Fruit fly (Drosophila melanogaster) whole organism, embryonic: ENCODE data around the gene CG7379.

Experiments used
- Adf1 ChIP-seq: fragments of 200-800 bp; sonication (Bioruptor generic); IDR thresholded peaks from 2 replicates; pipeline ENCODE4 v1.3.6; 2022; ENCODE audit warnings: missing biosample characterization, missing genetic modification characterization
- CG12071 ChIP-seq: fragments of 200-800 bp; sonication (Bioruptor generic); optimal IDR thresholded peaks from 3 replicates; lab custom pipeline; 2018; ENCODE audit warnings: missing biosample characterization, mild to moderate bottlenecking, missing genetic modification characterization
- CG1233 ChIP-seq: fragments of 200-800 bp; sonication (Bioruptor generic); optimal IDR thresholded peaks from 4 replicates; lab custom pipeline; 2018; ENCODE audit warnings: missing biosample characterization, mild to moderate bottlenecking, missing genetic modification characterization
- CG12391 ChIP-seq: fragments of 200-800 bp; sonication (Bioruptor generic); optimal IDR thresholded peaks from 3 replicates; lab custom pipeline; 2018; ENCODE audit warnings: missing biosample characterization, mild to moderate bottlenecking, missing genetic modification characterization, moderate library complexity
- CG15269 ChIP-seq: fragments of 200-800 bp; sonication (Bioruptor generic); optimal IDR thresholded peaks from 2 replicates; lab custom pipeline; 2018; ENCODE audit warnings: missing biosample characterization, mild to moderate bottlenecking, missing genetic modification characterization, moderate library complexity
- CG1603 ChIP-seq: fragments of 200-800 bp; sonication (Bioruptor generic); optimal IDR thresholded peaks from 2 replicates; lab custom pipeline; 2019; ENCODE audit warnings: missing biosample characterization, mild to moderate bottlenecking, missing genetic modification characterization, moderate library complexity
- CG16779 ChIP-seq: fragments of 200-800 bp; sonication (Bioruptor generic); IDR thresholded peaks from 2 replicates; pipeline ENCODE4 v1.3.6; 2022; ENCODE audit warnings: missing biosample characterization, missing genetic modification characterization
- CG17802 ChIP-seq: fragments of 200-800 bp; sonication (Bioruptor generic); optimal IDR thresholded peaks from 2 replicates; lab custom pipeline; 2018; ENCODE audit warnings: missing biosample characterization, mild to moderate bottlenecking, missing genetic modification characterization, moderate library complexity
- CG18599 ChIP-seq: fragments of 200-800 bp; sonication (Bioruptor generic); optimal IDR thresholded peaks from 3 replicates; lab custom pipeline; 2017; ENCODE audit warnings: missing biosample characterization, missing genetic modification characterization, mild to moderate bottlenecking, moderate library complexity, missing genetic modification reagents
- CG18619 ChIP-seq: fragments of 200-800 bp; sonication (Bioruptor generic); optimal IDR thresholded peaks from 3 replicates; lab custom pipeline; 2017; ENCODE audit warnings: missing biosample characterization, mild to moderate bottlenecking, missing genetic modification characterization
- CG30403 ChIP-seq: fragments of 200-800 bp; sonication (Bioruptor generic); optimal IDR thresholded peaks from 3 replicates; lab custom pipeline; 2016; ENCODE audit warnings: missing biosample characterization, missing genetic modification characterization
- CG30431 ChIP-seq: fragments of 200-800 bp; sonication (Bioruptor generic); optimal IDR thresholded peaks from 2 replicates; lab custom pipeline; 2017; ENCODE audit warnings: missing biosample characterization, missing genetic modification characterization
- CG3281 ChIP-seq: fragments of 200-800 bp; sonication (Bioruptor generic); optimal IDR thresholded peaks from 3 replicates; lab custom pipeline; 2017; ENCODE audit warnings: missing biosample characterization, mild to moderate bottlenecking, missing genetic modification characterization
- CG5245 ChIP-seq: fragments of 200-800 bp; sonication (Bioruptor generic); optimal IDR thresholded peaks from 3 replicates; lab custom pipeline; 2016; ENCODE audit warnings: missing biosample characterization, missing genetic modification characterization
- CG6254 ChIP-seq: fragments of 200-800 bp; sonication (Bioruptor generic); optimal IDR thresholded peaks from 3 replicates; lab custom pipeline; 2017; ENCODE audit warnings: mild to moderate bottlenecking, missing biosample characterization, missing genetic modification reagents, missing genetic modification characterization
- CG6813 ChIP-seq: fragments of 200-800 bp; sonication (Bioruptor generic); optimal IDR thresholded peaks from 2 replicates; lab custom pipeline; 2017; ENCODE audit warnings: missing biosample characterization, missing genetic modification characterization, mild to moderate bottlenecking, moderate library complexity, missing genetic modification reagents
- CG7556 ChIP-seq: fragments of 200-800 bp; sonication (Bioruptor generic); optimal IDR thresholded peaks from 2 replicates; lab custom pipeline; 2017; ENCODE audit warnings: missing biosample characterization, mild to moderate bottlenecking, missing genetic modification characterization
- CG8089 ChIP-seq: fragments of 200-800 bp; sonication (Bioruptor generic); optimal IDR thresholded peaks from 3 replicates; lab custom pipeline; 2016; ENCODE audit warnings: missing biosample characterization, missing genetic modification characterization
- CG9437 ChIP-seq: fragments of 200-800 bp; sonication (Bioruptor generic); optimal IDR thresholded peaks from 2 replicates; lab custom pipeline; 2018; ENCODE audit warnings: missing biosample characterization, mild to moderate bottlenecking, missing genetic modification characterization
- CG9876 ChIP-seq: fragments of 200-800 bp; sonication (Bioruptor generic); optimal IDR thresholded peaks from 2 replicates; lab custom pipeline; 2016; ENCODE audit warnings: missing biosample characterization, missing genetic modification characterization
- Camta ChIP-seq: fragments of 200-800 bp; sonication (Bioruptor generic); optimal IDR thresholded peaks from 2 replicates; lab custom pipeline; 2016; ENCODE audit warnings: missing biosample characterization, missing genetic modification characterization
- Dip2 ChIP-seq: fragments of 200-800 bp; sonication (Bioruptor generic); IDR thresholded peaks from 2 replicates; pipeline ENCODE4 v1.3.6; 2022; ENCODE audit warnings: missing biosample characterization, missing genetic modification characterization
- Dll ChIP-seq: fragments of 200-800 bp; sonication (Bioruptor generic); IDR thresholded peaks from 4 replicates; pipeline ENCODE4 v1.3.6; 2022; ENCODE audit warnings: missing biosample characterization, missing genetic modification characterization; ENCODE audit not compliant: partially characterized antibody
- ERR ChIP-seq: fragments of 200-800 bp; sonication (Bioruptor generic); optimal IDR thresholded peaks from 2 replicates; lab custom pipeline; 2016; ENCODE audit warnings: missing biosample characterization, missing genetic modification characterization
- Elba2 ChIP-seq: fragments of 200-800 bp; sonication (Bioruptor generic); optimal IDR thresholded peaks from 3 replicates; lab custom pipeline; 2016; ENCODE audit warnings: missing biosample characterization, missing genetic modification characterization
- Hmr ChIP-seq: fragments of 200-800 bp; sonication (Bioruptor generic); optimal IDR thresholded peaks from 3 replicates; lab custom pipeline; 2017; ENCODE audit warnings: mild to moderate bottlenecking, missing biosample characterization, missing genetic modification reagents, missing genetic modification characterization
- Nf-YB ChIP-seq: fragments of 200-800 bp; sonication (Bioruptor generic); optimal IDR thresholded peaks from 3 replicates; lab custom pipeline; 2019; ENCODE audit warnings: missing biosample characterization, mild to moderate bottlenecking, missing genetic modification characterization, moderate library complexity
- NfI ChIP-seq: fragments of 200-800 bp; sonication (Bioruptor generic); optimal IDR thresholded peaks from 3 replicates; lab custom pipeline; 2018; ENCODE audit warnings: missing biosample characterization, mild to moderate bottlenecking, missing genetic modification characterization, moderate library complexity
- Pdp1 ChIP-seq, 2 experiments: fragments of 200-800 bp; sonication (Bioruptor generic); optimal IDR thresholded peaks; 3 replicates each; lab custom pipeline; 2016; ENCODE audit warnings: missing biosample characterization in 2 of 2, missing genetic modification characterization in 2 of 2, mild to moderate bottlenecking in 1 of 2, moderate library complexity in 1 of 2
- Six4 ChIP-seq: fragments of 200-800 bp; sonication (Bioruptor generic); optimal IDR thresholded peaks from 2 replicates; lab custom pipeline; 2016; ENCODE audit warnings: missing biosample characterization, missing genetic modification characterization
- ap ChIP-seq: fragments of 200-800 bp; sonication (Bioruptor generic); IDR thresholded peaks from 2 replicates; pipeline ENCODE4 v1.3.6; 2022; ENCODE audit warnings: missing biosample characterization, missing genetic modification characterization
- ara ChIP-seq: fragments of 200-800 bp; sonication (Bioruptor generic); IDR thresholded peaks from 2 replicates; pipeline ENCODE4 v1.3.6; 2022; ENCODE audit warnings: missing biosample characterization, missing genetic modification characterization
- ase ChIP-seq: fragments of 200-800 bp; sonication (Bioruptor generic); IDR thresholded peaks from 3 replicates; pipeline ENCODE4 v1.3.6; 2022; ENCODE audit warnings: missing biosample characterization, missing genetic modification characterization
- bowl ChIP-seq: fragments of 200-800 bp; sonication (Bioruptor generic); IDR thresholded peaks from 2 replicates; pipeline ENCODE4 v1.3.6; 2022; ENCODE audit warnings: missing biosample characterization, missing genetic modification characterization
- bsh ChIP-seq, 2 experiments: fragments of 200-800 bp; sonication (Bioruptor generic); optimal IDR thresholded peaks; 2 replicates each; lab custom pipeline; 2017 to 2018; ENCODE audit warnings: mild to moderate bottlenecking in 2 of 2, missing biosample characterization in 2 of 2, missing genetic modification characterization in 2 of 2, moderate library complexity in 1 of 2
- cg ChIP-seq: fragments of 200-800 bp; sonication (Bioruptor generic); optimal IDR thresholded peaks from 3 replicates; lab custom pipeline; 2019; ENCODE audit warnings: missing biosample characterization, mild to moderate bottlenecking, missing genetic modification characterization, moderate library complexity
- dysf ChIP-seq: fragments of 200-800 bp; sonication (Bioruptor generic); IDR thresholded peaks from 3 replicates; pipeline ENCODE4 v1.3.6; 2022; ENCODE audit warnings: missing biosample characterization, missing genetic modification characterization
- gem ChIP-seq: fragments of 200-800 bp; sonication (Bioruptor generic); optimal IDR thresholded peaks from 2 replicates; lab custom pipeline; 2019; ENCODE audit warnings: missing biosample characterization, mild to moderate bottlenecking, missing genetic modification characterization, moderate library complexity
- gro ChIP-seq: fragments of 200-800 bp; sonication (Bioruptor generic); optimal IDR thresholded peaks from 2 replicates; lab custom pipeline; 2016; ENCODE audit warnings: missing biosample characterization, missing genetic modification characterization
- ind ChIP-seq: fragments of 200-800 bp; sonication (Bioruptor generic); optimal IDR thresholded peaks from 3 replicates; lab custom pipeline; 2016; ENCODE audit warnings: missing biosample characterization, missing genetic modification characterization
- lab ChIP-seq: fragments of 200-800 bp; sonication (Bioruptor generic); optimal IDR thresholded peaks from 3 replicates; lab custom pipeline; 2017; ENCODE audit warnings: missing biosample characterization, missing genetic modification characterization, mild to moderate bottlenecking, moderate library complexity, missing genetic modification reagents
- lola ChIP-seq, 3 experiments: fragments of >200 bp in 2 of 3; fragments of 200-800 bp in 1 of 3; sonication (Bioruptor generic) in 1 of 3; optimal IDR thresholded peaks; 2 replicates each; lab custom pipeline; 2017 to 2019; ENCODE audit warnings: missing biosample characterization in 3 of 3, missing genetic modification characterization in 3 of 3, mild to moderate bottlenecking in 1 of 3, moderate library complexity in 1 of 3
- luna ChIP-seq: fragments of 200-800 bp; sonication (Bioruptor generic); optimal IDR thresholded peaks from 2 replicates; lab custom pipeline; 2016; ENCODE audit warnings: missing biosample characterization, missing genetic modification characterization
- pan ChIP-seq, 4 experiments: fragments of >200 bp in 3 of 4; fragments of 200-800 bp in 1 of 4; sonication (Bioruptor generic) in 1 of 4; optimal IDR thresholded peaks in 3 of 4; IDR thresholded peaks in 1 of 4; 2 replicates each; pipeline versions ENCODE4 v1.3.6 to Lab custom; 2017 to 2022; ENCODE audit warnings: missing biosample characterization in 2 of 4, missing genetic modification characterization in 2 of 4, mixed read lengths in 1 of 4
- prd ChIP-seq, 3 experiments: fragments of >200 bp in 2 of 3; fragments of 200-800 bp in 1 of 3; sonication (Bioruptor generic) in 1 of 3; optimal IDR thresholded peaks in 2 of 3; IDR thresholded peaks in 1 of 3; 2 replicates in 2 of 3; 3 replicates in 1 of 3; pipeline versions ENCODE4 v1.3.6 to Lab custom; 2017 to 2022; ENCODE audit warnings: missing biosample characterization in 1 of 3, missing genetic modification characterization in 1 of 3
- sqz ChIP-seq: fragments of 200-800 bp; sonication (Bioruptor generic); optimal IDR thresholded peaks from 3 replicates; lab custom pipeline; 2018; ENCODE audit warnings: missing biosample characterization, mild to moderate bottlenecking, missing genetic modification characterization
- tna ChIP-seq: fragments of 200-800 bp; sonication (Bioruptor generic); IDR thresholded peaks from 2 replicates; pipeline ENCODE4 v1.3.6; 2022; ENCODE audit warnings: missing biosample characterization, missing genetic modification characterization; ENCODE audit not compliant: partially characterized antibody
- trem ChIP-seq: fragments of 200-800 bp; optimal IDR thresholded peaks from 3 replicates; lab custom pipeline; 2019; ENCODE audit warnings: missing biosample characterization, mild to moderate bottlenecking, missing genetic modification characterization, moderate library complexity
- unpg ChIP-seq: fragments of 200-800 bp; sonication (Bioruptor generic); optimal IDR thresholded peaks from 3 replicates; lab custom pipeline; 2018; ENCODE audit warnings: missing biosample characterization, mild to moderate bottlenecking, missing genetic modification characterization, moderate library complexity

The CG7379 gene

dm6 chr3R:17818803-17819202, 20.7 kb upstream of the CG7379 start (continued):
- no peak for TF ChIP-seq Nf-YB (GFP tag; lab: Kevin White, UChicago)
- no peak for TF ChIP-seq CG12071
- no peak for TF ChIP-seq CG16779 (GFP tag; lab: Robert Waterston, UW)
- peak; percentile 3 for TF ChIP-seq CG18619 (GFP tag; lab: Kevin White, UChicago)
- TF ChIP-seq CG9437 (GFP tag; lab: Kevin White, UChicago) = no peak
- peak; percentile 32 for TF ChIP-seq CG1603 (tag; lab: Kevin White, UChicago)
- TF ChIP-seq Hmr (GFP tag; lab: Kevin White, UChicago) = peak; percentile 59
- peak; percentile 50 for TF ChIP-seq lab (GFP tag; lab: Kevin White, UChicago)
- TF ChIP-seq ap (GFP tag; lab: Robert Waterston, UW) = no peak
- no peak for TF ChIP-seq ara (GFP tag; lab: Robert Waterston, UW)
- peak in 1 of 2 experiments; percentile 41 for TF ChIP-seq bsh (GFP tag; optimal IDR thresholded peaks at IDR 0.05; lab: Kevin White, UChicago)
- peak; percentile 17 for TF ChIP-seq CG3281 (GFP tag; lab: Kevin White, UChicago)
- TF ChIP-seq CG9876 (GFP tag; lab: Kevin White, UChicago) = no peak
- TF ChIP-seq prd (optimal IDR thresholded peaks at IDR 0.05; lab: Kevin White, UChicago) = no peak
- TF ChIP-seq prd (GFP tag; IDR thresholded peaks at IDR 0.05; lab: Robert Waterston, UW) = no peak
- peak; percentile 12 for TF ChIP-seq ind
- no peak for TF ChIP-seq Dip2 (GFP tag; lab: Robert Waterston, UW)
- TF ChIP-seq pan (optimal IDR thresholded peaks at IDR 0.05; lab: Kevin White, UChicago) = no peak
- TF ChIP-seq pan (GFP tag; optimal IDR thresholded peaks at IDR 0.05 in 1 of 2, IDR thresholded peaks at IDR 0.05 in 1 of 2) = no peak
- peak; percentile 36; the same call in 1 of the 3 replicates for TF ChIP-seq dysf (GFP tag; lab: Robert Waterston, UW)
- TF ChIP-seq CG5245 = no peak
- peak; percentile 43 for TF ChIP-seq NfI
- no peak for TF ChIP-seq tna (GFP tag; lab: Robert Waterston, UW)
- no peak for TF ChIP-seq ase (GFP tag; lab: Robert Waterston, UW)
- no peak for TF ChIP-seq Dll (GFP tag; lab: Robert Waterston, UW)
- no peak for TF ChIP-seq Camta
- peak in 1 of 2 experiments; percentile 4 for TF ChIP-seq Pdp1 (GFP tag; optimal IDR thresholded peaks at IDR 0.05; lab: Kevin White, UChicago)
- TF ChIP-seq ERR (GFP tag; lab: Kevin White, UChicago) = no peak
- peak; percentile 42 for TF ChIP-seq CG6813 (GFP tag; lab: Kevin White, UChicago)
- TF ChIP-seq Adf1 (GFP tag; lab: Robert Waterston, UW) = no peak
- TF ChIP-seq CG30403 (GFP tag; lab: Kevin White, UChicago) = peak; percentile 28
- peak; percentile 62 for TF ChIP-seq gem (tag; lab: Kevin White, UChicago)
- no peak for TF ChIP-seq sqz (GFP tag; lab: Kevin White, UChicago)
- TF ChIP-seq CG6254 (GFP tag; lab: Kevin White, UChicago) = no peak
- TF ChIP-seq bowl (GFP tag; lab: Robert Waterston, UW) = no peak
- TF ChIP-seq CG30431 = no peak
- no peak for TF ChIP-seq cg (GFP tag; lab: Kevin White, UChicago)
- no peak for TF ChIP-seq luna (GFP tag; lab: Kevin White, UChicago)
- no peak for TF ChIP-seq Six4 (GFP tag; lab: Kevin White, UChicago)
- TF ChIP-seq CG1233 (GFP tag; lab: Kevin White, UChicago) = no peak
- TF ChIP-seq Elba2 (GFP tag; lab: Kevin White, UChicago) = no peak
- peak; percentile 19 for TF ChIP-seq CG12391 (tag; lab: Kevin White, UChicago)
- TF ChIP-seq CG7556 (GFP tag; lab: Kevin White, UChicago) = peak; percentile 41
- peak; percentile 19 for TF ChIP-seq CG18599 (GFP tag; lab: Kevin White, UChicago)
- peak; percentile 44 for TF ChIP-seq CG15269 (tag; lab: Kevin White, UChicago)
- peak; percentile 46 for TF ChIP-seq unpg
- TF ChIP-seq CG8089 (GFP tag; lab: Kevin White, UChicago) = no peak
- TF ChIP-seq gro (GFP tag; lab: Kevin White, UChicago) = peak; percentile 44
- no peak for TF ChIP-seq lola (GFP tag; optimal IDR thresholded peaks at IDR 0.05; lab: Kevin White, UChicago)
- no peak for TF ChIP-seq trem
- TF ChIP-seq CG17802 (tag; lab: Kevin White, UChicago) = no peak
